Worm (Caenorhabditis elegans) whole organism, early embryonic: ENCODE data around the gene C01G10.7.

Experiments used
- F13C5.2 ChIP-seq: sonication (generic microtip); optimal IDR thresholded peaks from 2 replicates; lab custom pipeline; 2017; ENCODE audit warnings: mild to moderate bottlenecking, missing genetic modification characterization, inconsistent platforms, missing compliant biosample characterization
- ama-1 ChIP-seq: fragments of 150-350 bp; optimal IDR thresholded peaks from 2 replicates; lab custom pipeline; 2014
- ceh-36 ChIP-seq: sonication (generic microtip); optimal IDR thresholded peaks from 2 replicates; lab custom pipeline; 2016; ENCODE audit warnings: missing genetic modification characterization, inconsistent platforms, missing compliant biosample characterization
- ets-7 ChIP-seq: sonication (generic microtip); optimal IDR thresholded peaks from 2 replicates; lab custom pipeline; 2016; ENCODE audit warnings: missing genotype, missing genetic modification characterization, missing compliant biosample characterization
- hmg-4 ChIP-seq: fragments of 200-800 bp; sonication (Bioruptor generic); optimal IDR thresholded peaks from 2 replicates; lab custom pipeline; 2018; ENCODE audit warnings: mild to moderate bottlenecking, missing genetic modification characterization, missing compliant biosample characterization
- hnd-1 ChIP-seq: sonication (generic microtip); optimal IDR thresholded peaks from 2 replicates; lab custom pipeline; 2016; ENCODE audit warnings: missing genetic modification characterization, missing compliant biosample characterization
- pes-1 ChIP-seq: fragments of 200-800 bp; sonication (Bioruptor generic); IDR thresholded peaks from 2 replicates; pipeline ENCODE4 v1.3.6; 2022; ENCODE audit warnings: missing genetic modification reagents, missing genetic modification characterization, missing compliant biosample characterization
- sea-1 ChIP-seq: fragments of 200-800 bp; sonication (Bioruptor generic); conservative IDR thresholded peaks from 2 replicates; pipeline ENCODE4 v1.3.6; 2022; ENCODE audit warnings: missing genetic modification characterization, missing compliant biosample characterization
- tra-4 ChIP-seq: sonication (generic microtip); optimal IDR thresholded peaks from 2 replicates; lab custom pipeline; 2017; ENCODE audit warnings: missing genetic modification characterization, missing compliant biosample characterization

DNA sequence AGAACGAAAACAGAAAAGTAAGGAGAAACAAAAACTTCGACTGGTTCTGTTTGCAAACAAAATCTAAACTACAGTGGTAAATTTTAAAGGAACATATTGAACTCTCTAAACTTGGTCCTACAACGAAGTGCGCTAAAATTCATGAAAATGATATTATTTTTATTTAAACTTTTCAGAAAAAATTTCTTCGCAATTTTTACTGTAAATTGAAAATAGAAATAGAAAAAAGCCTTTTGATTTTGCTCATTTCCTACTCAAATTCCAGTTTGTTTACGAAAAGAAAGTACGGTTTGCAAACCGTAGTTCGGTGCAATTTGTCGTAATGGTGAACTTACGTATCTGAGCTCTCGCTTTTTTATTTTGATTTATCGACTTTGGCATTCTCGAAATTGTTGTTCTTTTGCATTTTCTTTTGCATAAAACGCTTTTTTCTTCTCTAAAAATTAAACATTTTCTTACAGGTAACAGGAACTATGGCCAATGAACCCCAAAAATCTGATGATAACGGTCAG is 19.7 kb upstream of the C01G10.7 start, which contains the start of gene otub-1:
- TF ChIP-seq sea-1 = no peak
- TF ChIP-seq ceh-36 = no peak
- no peak for TF ChIP-seq ama-1 (lab: Kevin White, UChicago)
- TF ChIP-seq tra-4 (tag; lab: Kevin White, UChicago) = no peak
- TF ChIP-seq pes-1 (GFP tag; lab: Robert Waterston, UW) = no peak
- TF ChIP-seq ets-7 (tag; lab: Kevin White, UChicago) = no peak
- TF ChIP-seq hmg-4 (GFP tag; lab: Kevin White, UChicago) = no peak
- no peak for TF ChIP-seq hnd-1 (tag; lab: Kevin White, UChicago)
- TF ChIP-seq F13C5.2 (tag; lab: Kevin White, UChicago) = no peak
